Worm (Caenorhabditis elegans): ENCODE results near the gene aly-1.
A peak's percentile ranks its signal among the peaks of the same experiment; 100 is the strongest.

aly-1 gene

ce11 chrIV:9112019-9112418 is 3.3 kb downstream of the aly-1 start:
- no peak for TF ChIP-seq elt-1 (tag; optimal IDR thresholded peaks at IDR 0.05)
- no peak for TF ChIP-seq tbx-2 (tag; optimal IDR thresholded peaks at IDR 0.05)
- peak; percentile 58 for TF ChIP-seq nhr-43 (tag; optimal IDR thresholded peaks at IDR 0.05; ENCODE audit: poor library complexity, severe bottlenecking)
- no peak for TF ChIP-seq ztf-11 (tag; optimal IDR thresholded peaks at IDR 0.05)
- TF ChIP-seq elt-3 (tag; optimal IDR thresholded peaks at IDR 0.05) = peak in 2 of 3 experiments; percentile 20 to 65
- TF ChIP-seq pqm-1 (tag; optimal IDR thresholded peaks at IDR 0.05) = peak; percentile 45
- peak; percentile 71 for TF ChIP-seq elt-2 (tag; optimal IDR thresholded peaks at IDR 0.05)
- TF ChIP-seq daf-12 (tag; optimal IDR thresholded peaks at IDR 0.05) = no peak
- TF ChIP-seq ceh-82 (tag; optimal IDR thresholded peaks at IDR 0.05) = no peak
- TF ChIP-seq nhr-77 (tag; optimal IDR thresholded peaks at IDR 0.05) = no peak
- no peak for TF ChIP-seq unc-39 (tag; optimal IDR thresholded peaks at IDR 0.05)
- no peak for TF ChIP-seq sea-2 (GFP tag; optimal IDR thresholded peaks at IDR 0.05)
- TF ChIP-seq nfya-1 (tag; optimal IDR thresholded peaks at IDR 0.05; ENCODE audit: insufficient read depth) = no peak
- TF ChIP-seq lsy-12 (tag; optimal IDR thresholded peaks at IDR 0.05) = no peak
- no peak for TF ChIP-seq nhr-11 (tag; optimal IDR thresholded peaks at IDR 0.05)
- no peak for TF ChIP-seq aly-2 (tag; optimal IDR thresholded peaks at IDR 0.05)
- TF ChIP-seq nhr-25 (tag; optimal IDR thresholded peaks at IDR 0.05) = no peak
- TF ChIP-seq skn-1 (tag; optimal IDR thresholded peaks at IDR 0.05) = no peak
- no peak for TF ChIP-seq mml-1 (tag; optimal IDR thresholded peaks at IDR 0.05)

ce11 chrIV:9114078-9114477 is 5.3 kb downstream of the aly-1 start:
- peak; percentile 53 for TF ChIP-seq pha-4 (tag; optimal IDR thresholded peaks at IDR 0.05)
- no peak for TF ChIP-seq ceh-9 (tag; optimal IDR thresholded peaks at IDR 0.05)

- TF ChIP-seq elt-2 (tag; optimal IDR thresholded peaks at IDR 0.05) (peak; percentile 66), nfya-1 (tag; optimal IDR thresholded peaks at IDR 0.05; ENCODE audit: insufficient read depth) (no peak), pha-4 (tag; optimal IDR thresholded peaks at IDR 0.05) (peak; percentile 35)
Observed at ce11 chrIV:9116452-9116851, 7.7 kb downstream of the aly-1 start.

ce11 chrIV:9117700-9118099 is 9.0 kb downstream of the aly-1 start:
- TF ChIP-seq elt-3 (tag; optimal IDR thresholded peaks at IDR 0.05) = no peak
- TF ChIP-seq snpc-4 (tag; optimal IDR thresholded peaks at IDR 0.05) = no peak
- TF ChIP-seq ama-1 (optimal IDR thresholded peaks at IDR 0.05) = no peak
- TF ChIP-seq nhr-76 (tag; optimal IDR thresholded peaks at IDR 0.05) = no peak
- no peak for TF ChIP-seq nhr-43 (tag; optimal IDR thresholded peaks at IDR 0.05; ENCODE audit: poor library complexity, severe bottlenecking)
- TF ChIP-seq nhr-28 (tag; optimal IDR thresholded peaks at IDR 0.05) = no peak
- no peak for TF ChIP-seq pqm-1 (tag; optimal IDR thresholded peaks at IDR 0.05)
- TF ChIP-seq skn-1 (tag; optimal IDR thresholded peaks at IDR 0.05) = no peak
- no peak for TF ChIP-seq lin-39 (tag; optimal IDR thresholded peaks at IDR 0.05)
- no peak for TF ChIP-seq nhr-25 (tag; optimal IDR thresholded peaks at IDR 0.05)
- TF ChIP-seq ceh-16 (tag; optimal IDR thresholded peaks at IDR 0.05) = no peak
- no peak for TF ChIP-seq nhr-67 (tag; optimal IDR thresholded peaks at IDR 0.05)
- TF ChIP-seq hmg-11 (tag; optimal IDR thresholded peaks at IDR 0.05) = no peak
- TF ChIP-seq egl-5 (tag; optimal IDR thresholded peaks at IDR 0.05) = no peak
- TF ChIP-seq nhr-23 (tag; optimal IDR thresholded peaks at IDR 0.05) = no peak

- TF ChIP-seq unc-39 (tag; optimal IDR thresholded peaks at IDR 0.05) (no peak), R02D3.7 (tag; optimal IDR thresholded peaks at IDR 0.05) (no peak), lin-15B (tag; optimal IDR thresholded peaks at IDR 0.05) (no peak), aly-2 (tag; optimal IDR thresholded peaks at IDR 0.05) (no peak), hmg-11 (tag; optimal IDR thresholded peaks at IDR 0.05) (no peak), mml-1 (tag; optimal IDR thresholded peaks at IDR 0.05) (no peak), egl-27 (tag; optimal IDR thresholded peaks at IDR 0.05) (no peak), nhr-12 (tag; optimal IDR thresholded peaks at IDR 0.05) (no peak), lsy-12 (tag; optimal IDR thresholded peaks at IDR 0.05) (no peak), ztf-11 (tag; optimal IDR thresholded peaks at IDR 0.05) (no peak), egl-5 (tag; optimal IDR thresholded peaks at IDR 0.05) (no peak), nhr-76 (tag; optimal IDR thresholded peaks at IDR 0.05) (no peak), sea-2 (GFP tag; optimal IDR thresholded peaks at IDR 0.05) (no peak), pqm-1 (tag; optimal IDR thresholded peaks at IDR 0.05) (peak; percentile 14), pha-4 (tag; optimal IDR thresholded peaks at IDR 0.05) (peak; percentile 31), lin-39 (tag; optimal IDR thresholded peaks at IDR 0.05) (no peak), nhr-28 (tag; optimal IDR thresholded peaks at IDR 0.05) (no peak), fkh-2 (tag; optimal IDR thresholded peaks at IDR 0.05) (no peak), ama-1 (optimal IDR thresholded peaks at IDR 0.05) (no peak), ZK546.5 (tag; optimal IDR thresholded peaks at IDR 0.05) (no peak), elt-3 (tag; optimal IDR thresholded peaks at IDR 0.05) (no peak), elt-2 (tag; optimal IDR thresholded peaks at IDR 0.05) (peak; percentile 79), daf-12 (tag; optimal IDR thresholded peaks at IDR 0.05) (no peak), unc-62 (GFP tag; optimal IDR thresholded peaks at IDR 0.05) (no peak)
Observed at ce11 chrIV:9118348-9118747, 9.6 kb downstream of the aly-1 start.
